Worm (Caenorhabditis elegans) whole organism, midembryonic: ENCODE results near the gene clec-168.

ENCODE experiments used
- T22C8.4 ChIP-seq: fragments of 200-800 bp; sonication (Bioruptor generic); IDR thresholded peaks from 2 replicates; pipeline ENCODE4 v1.3.6; 2022; ENCODE audit warnings: missing genetic modification characterization, missing compliant biosample characterization
- cog-1 ChIP-seq: sonication (generic microtip); optimal IDR thresholded peaks from 2 replicates; lab custom pipeline; 2016; ENCODE audit warnings: missing genetic modification characterization, missing compliant biosample characterization
- flt-1 ChIP-seq: fragments of 200-800 bp; sonication (Bioruptor generic); IDR thresholded peaks from 2 replicates; pipeline ENCODE4 v1.3.6; 2022; ENCODE audit warnings: missing genetic modification characterization, missing compliant biosample characterization
- klf-2 ChIP-seq: fragments of 200-800 bp; sonication (Bioruptor generic); conservative IDR thresholded peaks from 2 replicates; pipeline ENCODE4 v1.3.6; 2022; ENCODE audit warnings: missing genetic modification reagents, missing genetic modification characterization, missing compliant biosample characterization
- med-1 ChIP-seq: sonication (generic microtip); optimal IDR thresholded peaks from 2 replicates; lab custom pipeline; 2017; ENCODE audit warnings: missing genetic modification characterization, mild to moderate bottlenecking, missing compliant biosample characterization, antibody characterized with exemption, missing genetic modification reagents; ENCODE audit not compliant: insufficient read depth
- ref-1 ChIP-seq: fragments of 200-800 bp; sonication (Bioruptor generic); conservative IDR thresholded peaks from 2 replicates; pipeline ENCODE4 v1.3.6; 2022; ENCODE audit warnings: missing genetic modification reagents, missing genetic modification characterization, missing compliant biosample characterization
- tab-1 ChIP-seq: fragments of 200-800 bp; sonication (Bioruptor generic); IDR thresholded peaks from 2 replicates; pipeline ENCODE4 v1.3.6; 2022; ENCODE audit warnings: missing genetic modification characterization, missing compliant biosample characterization
- ztf-23 ChIP-seq: fragments of 200-800 bp; sonication (Bioruptor generic); IDR thresholded peaks from 2 replicates; pipeline ENCODE4 v1.3.6; 2022; ENCODE audit warnings: missing genetic modification reagents, missing genetic modification characterization, missing compliant biosample characterization
- ztf-29 ChIP-seq: fragments of 200-800 bp; sonication (Bioruptor generic); IDR thresholded peaks from 2 replicates; pipeline ENCODE4 v1.3.6; 2022; ENCODE audit warnings: missing genetic modification reagents, missing genetic modification characterization, missing compliant biosample characterization

clec-168 gene

ce11 chrIV:1225596-1226232 is 31.1 kb upstream of the clec-168 start, which contains the start of gene W09G12.8:
W09G12.8 (plus strand) TSS chrIV:1226182.
- no peak for TF ChIP-seq T22C8.4 (GFP tag; lab: Robert Waterston, UW)
- TF ChIP-seq ztf-23 (GFP tag; lab: Robert Waterston, UW): no peak
- TF ChIP-seq med-1 (GFP tag; lab: Kevin White, UChicago): no peak
- no peak for TF ChIP-seq cog-1
- TF ChIP-seq tab-1: no peak
- no peak for TF ChIP-seq ztf-29 (GFP tag; lab: Robert Waterston, UW)
- no peak for TF ChIP-seq ref-1 (GFP tag; lab: Robert Waterston, UW)
- TF ChIP-seq flt-1 (GFP tag; lab: Robert Waterston, UW): no peak
- no peak for TF ChIP-seq klf-2

- TF ChIP-seq ref-1 (GFP tag; lab: Robert Waterston, UW) (no peak), cog-1 (no peak), tab-1 (no peak), flt-1 (GFP tag; lab: Robert Waterston, UW) (no peak), med-1 (GFP tag; lab: Kevin White, UChicago) (no peak)
Observed at ce11 chrIV:1228675-1229130, 28.1 kb upstream of the clec-168 start, which contains the start of gene W09G12.7. W09G12.7 (plus strand) TSS chrIV:1229080.

- TF ChIP-seq flt-1 (GFP tag; lab: Robert Waterston, UW) (no peak), ztf-29 (GFP tag; lab: Robert Waterston, UW) (no peak), T22C8.4 (GFP tag; lab: Robert Waterston, UW) (no peak), tab-1 (no peak), med-1 (GFP tag; lab: Kevin White, UChicago) (no peak)
Observed at ce11 chrIV:1231589-1231988, 25.2 kb upstream of the clec-168 start, which contains the start of gene W09G12.6. W09G12.6 (plus strand) TSS chrIV:1231889.

- TF ChIP-seq ztf-23 (GFP tag; lab: Robert Waterston, UW): no peak
- TF ChIP-seq cog-1: no peak
- no peak for TF ChIP-seq T22C8.4 (GFP tag; lab: Robert Waterston, UW)
- TF ChIP-seq med-1 (GFP tag; lab: Kevin White, UChicago): no peak
- TF ChIP-seq ref-1 (GFP tag; lab: Robert Waterston, UW): no peak
- no peak for TF ChIP-seq klf-2
- TF ChIP-seq tab-1: no peak
- TF ChIP-seq ztf-29 (GFP tag; lab: Robert Waterston, UW): no peak
- no peak for TF ChIP-seq flt-1 (GFP tag; lab: Robert Waterston, UW)
Observed at ce11 chrIV:1232419-1233145, 24.2 kb upstream of the clec-168 start.

ce11 chrIV:1234780-1235179 is 22.0 kb upstream of the clec-168 start:
- TF ChIP-seq ztf-29 (GFP tag; lab: Robert Waterston, UW) (no peak), klf-2 (no peak), T22C8.4 (GFP tag; lab: Robert Waterston, UW) (peak; percentile 56)

- TF ChIP-seq flt-1 (GFP tag; lab: Robert Waterston, UW) (no peak), T22C8.4 (GFP tag; lab: Robert Waterston, UW) (peak; percentile 67), ztf-29 (GFP tag; lab: Robert Waterston, UW) (no peak), ref-1 (GFP tag; lab: Robert Waterston, UW) (no peak)
Observed at ce11 chrIV:1235785-1236184, 21.0 kb upstream of the clec-168 start.

- TF ChIP-seq ref-1 (GFP tag; lab: Robert Waterston, UW) (no peak), ztf-29 (GFP tag; lab: Robert Waterston, UW) (no peak), med-1 (GFP tag; lab: Kevin White, UChicago) (no peak), klf-2 (no peak), cog-1 (no peak), ztf-23 (GFP tag; lab: Robert Waterston, UW) (no peak), tab-1 (no peak), flt-1 (GFP tag; lab: Robert Waterston, UW) (no peak), T22C8.4 (GFP tag; lab: Robert Waterston, UW) (no peak)
Observed at ce11 chrIV:1238147-1238546, 18.6 kb upstream of the clec-168 start.

ce11 chrIV:1239686-1240085 is 17.1 kb upstream of the clec-168 start, which contains the start of gene F38A1.8:
F38A1.8 (minus strand) TSS chrIV:1239852.
- TF ChIP-seq cog-1 (no peak), ztf-23 (GFP tag; lab: Robert Waterston, UW) (0 out of 2 replicates have a peak, but pooled peaks have one; percentile 41)

ce11 chrIV:1243295-1243694 is 13.5 kb upstream of the clec-168 start, which contains the start of gene F38A1.15:
F38A1.15 (minus strand) TSS chrIV:1243395.
- TF ChIP-seq flt-1 (GFP tag; lab: Robert Waterston, UW) (no peak), T22C8.4 (GFP tag; lab: Robert Waterston, UW) (no peak), cog-1 (no peak), ztf-23 (GFP tag; lab: Robert Waterston, UW) (no peak), ref-1 (GFP tag; lab: Robert Waterston, UW) (no peak), ztf-29 (GFP tag; lab: Robert Waterston, UW) (no peak), med-1 (GFP tag; lab: Kevin White, UChicago) (no peak), klf-2 (no peak), tab-1 (no peak)

- TF ChIP-seq ref-1 (GFP tag; lab: Robert Waterston, UW) (no peak), klf-2 (no peak), ztf-29 (GFP tag; lab: Robert Waterston, UW) (no peak), tab-1 (no peak), cog-1 (no peak), ztf-23 (GFP tag; lab: Robert Waterston, UW) (no peak), med-1 (GFP tag; lab: Kevin White, UChicago) (no peak), T22C8.4 (GFP tag; lab: Robert Waterston, UW) (no peak), flt-1 (GFP tag; lab: Robert Waterston, UW) (no peak)
Observed at ce11 chrIV:1245244-1245643, 11.5 kb upstream of the clec-168 start, which contains the start of gene F38A1.9. F38A1.9 (minus strand) TSS chrIV:1245344.
